Fruit fly (Drosophila melanogaster) S2 (cell line): ENCODE results near the gene puf.

ENCODE experiments used
- CG8478 ChIP-seq: fragments of >200 bp; optimal IDR thresholded peaks from 2 replicates; lab custom pipeline; 2018
- CTCF ChIP-seq, 2 experiments: fragments of >200 bp; optimal IDR thresholded peaks; 2 replicates each; lab custom pipeline; 2018

DNA sequence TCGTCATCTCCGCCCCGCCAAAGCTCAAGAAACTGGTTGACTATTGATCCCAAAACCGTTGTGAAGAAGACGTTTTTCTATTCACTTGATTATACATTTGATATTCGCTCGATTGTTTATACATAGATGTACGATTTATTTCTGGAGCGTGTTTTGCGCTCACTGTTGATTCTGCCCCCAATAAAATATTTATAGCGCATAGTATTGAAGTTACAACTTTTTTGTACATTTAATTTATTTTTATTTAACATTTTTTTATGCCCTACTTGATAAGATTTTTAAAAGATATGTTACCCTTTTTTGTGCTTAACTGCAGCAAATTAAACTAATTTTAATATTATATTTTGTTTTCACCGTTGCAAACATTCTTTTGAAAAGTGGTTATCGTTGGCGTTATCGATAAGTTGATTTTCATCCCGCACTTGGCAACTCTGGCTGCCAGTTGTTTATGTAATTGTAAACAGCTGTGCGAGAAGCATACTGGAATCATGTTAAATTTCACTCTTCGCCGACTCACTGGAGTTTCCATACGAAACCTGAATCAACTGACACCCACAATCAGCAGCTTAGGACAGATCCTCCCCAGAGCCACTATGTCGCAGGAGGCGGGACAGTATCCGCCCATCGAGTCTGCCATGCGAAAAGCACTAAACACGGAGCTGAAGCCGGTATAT is 9.5 kb upstream of the puf start, which contains the start of gene CG31126:
- TF ChIP-seq CTCF (optimal IDR thresholded peaks at IDR 0.05; lab: Kevin White, UChicago) (no peak), CG8478 (lab: Kevin White, UChicago) (no peak)
